Worm (Caenorhabditis elegans) whole organism, L3 larva: Measurements from ENCODE around the gene srh-87.
"Not testable (repeated sequence)": the region's sequence is repeated elsewhere in the genome, so short reads cannot be mapped to it uniquely, and the experiment has no call there.

Source experiments
- R02D3.7 ChIP-seq: fragments of 150-350 bp; optimal IDR thresholded peaks from 2 replicates; lab custom pipeline; 2014; ENCODE audit warnings: missing biosample characterization, missing genetic modification characterization
- ZK546.5 ChIP-seq: sonication (generic microtip); optimal IDR thresholded peaks from 2 replicates; lab custom pipeline; 2017; ENCODE audit warnings: missing biosample characterization, missing genetic modification characterization
- aly-2 ChIP-seq: fragments of 150-350 bp; optimal IDR thresholded peaks from 2 replicates; lab custom pipeline; 2014; ENCODE audit warnings: missing biosample characterization, missing genetic modification characterization
- ama-1 ChIP-seq: fragments of 150-350 bp; optimal IDR thresholded peaks from 2 replicates; lab custom pipeline; 2018
- ceh-16 ChIP-seq: sonication (generic microtip); optimal IDR thresholded peaks from 2 replicates; lab custom pipeline; 2017; ENCODE audit warnings: missing biosample characterization, missing genetic modification characterization
- ceh-28 ChIP-seq: fragments of 150-350 bp; optimal IDR thresholded peaks from 2 replicates; lab custom pipeline; 2014; ENCODE audit warnings: missing biosample characterization, missing genetic modification reagents, missing genetic modification characterization
- ceh-82 ChIP-seq: fragments of 150-350 bp; optimal IDR thresholded peaks from 2 replicates; lab custom pipeline; 2014; ENCODE audit warnings: missing biosample characterization, missing genetic modification characterization
- ceh-9 ChIP-seq: sonication (generic microtip); optimal IDR thresholded peaks from 2 replicates; lab custom pipeline; 2018; ENCODE audit warnings: missing biosample characterization, missing genetic modification characterization
- daf-12 ChIP-seq: fragments of 150-350 bp; optimal IDR thresholded peaks from 2 replicates; lab custom pipeline; 2014; ENCODE audit warnings: missing biosample characterization, missing genetic modification reagents, missing genetic modification characterization
- egl-27 ChIP-seq: sonication (generic microtip); optimal IDR thresholded peaks from 4 replicates; lab custom pipeline; 2017; ENCODE audit warnings: missing biosample characterization, missing genetic modification reagents, missing genetic modification characterization
- egl-5 ChIP-seq: fragments of 150-350 bp; optimal IDR thresholded peaks from 2 replicates; lab custom pipeline; 2017; ENCODE audit warnings: missing biosample characterization, missing genetic modification reagents, missing genetic modification characterization, inconsistent platforms
- elt-1 ChIP-seq: fragments of 150-350 bp; optimal IDR thresholded peaks from 2 replicates; lab custom pipeline; 2014; ENCODE audit warnings: missing biosample characterization, missing genetic modification characterization
- elt-2 ChIP-seq: sonication (generic microtip); optimal IDR thresholded peaks from 2 replicates; lab custom pipeline; 2016; ENCODE audit warnings: missing genetic modification reagents, mild to moderate bottlenecking, missing genetic modification characterization, missing compliant biosample characterization
- elt-3 ChIP-seq, 3 experiments: fragments of 150-350 bp in 1 of 3; sonication (generic microtip) in 2 of 3; optimal IDR thresholded peaks; 2 replicates in 2 of 3; 4 replicates in 1 of 3; lab custom pipeline; 2014 to 2017; ENCODE audit warnings: missing biosample characterization in 3 of 3, missing genetic modification characterization in 3 of 3
- fkh-10 ChIP-seq: sonication (generic microtip); optimal IDR thresholded peaks from 2 replicates; lab custom pipeline; 2017; ENCODE audit warnings: missing biosample characterization, missing genetic modification reagents, missing genetic modification characterization
- hmg-11 ChIP-seq: sonication (generic microtip); optimal IDR thresholded peaks from 2 replicates; lab custom pipeline; 2016; ENCODE audit warnings: missing genetic modification characterization, missing compliant biosample characterization
- jun-1 ChIP-seq: fragments of 150-350 bp; optimal IDR thresholded peaks from 2 replicates; lab custom pipeline; 2014; ENCODE audit warnings: missing biosample characterization, missing genetic modification reagents, missing genetic modification characterization
- lin-15B ChIP-seq: fragments of 150-350 bp; optimal IDR thresholded peaks from 2 replicates; lab custom pipeline; 2014; ENCODE audit warnings: missing biosample characterization, missing genetic modification characterization
- lin-39 ChIP-seq: fragments of 150-350 bp; optimal IDR thresholded peaks from 2 replicates; lab custom pipeline; 2018; ENCODE audit warnings: missing biosample characterization, missing genetic modification reagents, missing genetic modification characterization
- lsy-12 ChIP-seq: sonication (generic microtip); optimal IDR thresholded peaks from 2 replicates; lab custom pipeline; 2016; ENCODE audit warnings: mild to moderate bottlenecking, missing genetic modification characterization, missing compliant biosample characterization
- nfya-1 ChIP-seq: sonication (generic microtip); optimal IDR thresholded peaks from 2 replicates; lab custom pipeline; 2017; ENCODE audit warnings: missing genetic modification characterization, mild to moderate bottlenecking, missing compliant biosample characterization, antibody characterized with exemption, moderate library complexity; ENCODE audit not compliant: insufficient read depth
- nhr-11 ChIP-seq: fragments of 150-350 bp; optimal IDR thresholded peaks from 2 replicates; lab custom pipeline; 2014; ENCODE audit warnings: missing biosample characterization, missing genetic modification characterization
- nhr-23 ChIP-seq: fragments of 150-350 bp; optimal IDR thresholded peaks from 2 replicates; lab custom pipeline; 2014; ENCODE audit warnings: missing biosample characterization, missing genetic modification reagents, missing genetic modification characterization
- nhr-28 ChIP-seq: fragments of 150-350 bp; optimal IDR thresholded peaks from 2 replicates; lab custom pipeline; 2014; ENCODE audit warnings: missing biosample characterization, missing genetic modification characterization
- nhr-67 ChIP-seq: fragments of 150-350 bp; optimal IDR thresholded peaks from 2 replicates; lab custom pipeline; 2014; ENCODE audit warnings: missing biosample characterization, missing genetic modification characterization
- nhr-76 ChIP-seq: fragments of 150-350 bp; sonication (generic microtip); optimal IDR thresholded peaks from 5 replicates; lab custom pipeline; 2014; ENCODE audit warnings: missing biosample characterization, missing genetic modification characterization
- nhr-77 ChIP-seq: fragments of 150-350 bp; optimal IDR thresholded peaks from 2 replicates; lab custom pipeline; 2014; ENCODE audit warnings: missing biosample characterization, missing genetic modification characterization
- pha-4 ChIP-seq: fragments of 150-350 bp; optimal IDR thresholded peaks from 2 replicates; lab custom pipeline; 2014; ENCODE audit warnings: missing biosample characterization, missing genetic modification reagents, missing genetic modification characterization
- pqm-1 ChIP-seq: fragments of 150-350 bp; optimal IDR thresholded peaks from 2 replicates; lab custom pipeline; 2017; ENCODE audit warnings: missing biosample characterization, missing genetic modification characterization, inconsistent platforms
- sea-2 ChIP-seq: fragments of 150-350 bp; sonication (generic microtip); optimal IDR thresholded peaks from 4 replicates; lab custom pipeline; 2014; ENCODE audit warnings: missing biosample characterization, missing genetic modification reagents, missing genetic modification characterization
- skn-1 ChIP-seq: fragments of 150-350 bp; optimal IDR thresholded peaks from 2 replicates; lab custom pipeline; 2014; ENCODE audit warnings: missing biosample characterization, missing genetic modification characterization
- snpc-4 ChIP-seq: fragments of 150-350 bp; optimal IDR thresholded peaks from 2 replicates; lab custom pipeline; 2014; ENCODE audit warnings: missing biosample characterization, missing genetic modification characterization
- tbx-2 ChIP-seq: sonication (generic microtip); optimal IDR thresholded peaks from 2 replicates; lab custom pipeline; 2016; ENCODE audit warnings: mild to moderate bottlenecking, missing genetic modification characterization, missing compliant biosample characterization
- unc-39 ChIP-seq: sonication (generic microtip); optimal IDR thresholded peaks from 4 replicates; lab custom pipeline; 2017; ENCODE audit warnings: missing biosample characterization, missing genetic modification characterization
- unc-62 ChIP-seq: fragments of 150-350 bp; sonication (generic microtip); optimal IDR thresholded peaks from 4 replicates; lab custom pipeline; 2014; ENCODE audit warnings: missing biosample characterization, missing genetic modification reagents, missing genetic modification characterization
- zag-1 ChIP-seq: fragments of 150-350 bp; optimal IDR thresholded peaks from 2 replicates; lab custom pipeline; 2014; ENCODE audit warnings: missing biosample characterization, missing genetic modification characterization
- ztf-11 ChIP-seq: fragments of 150-350 bp; optimal IDR thresholded peaks from 2 replicates; lab custom pipeline; 2014; ENCODE audit warnings: missing biosample characterization, missing genetic modification characterization

The srh-87 gene

DNA sequence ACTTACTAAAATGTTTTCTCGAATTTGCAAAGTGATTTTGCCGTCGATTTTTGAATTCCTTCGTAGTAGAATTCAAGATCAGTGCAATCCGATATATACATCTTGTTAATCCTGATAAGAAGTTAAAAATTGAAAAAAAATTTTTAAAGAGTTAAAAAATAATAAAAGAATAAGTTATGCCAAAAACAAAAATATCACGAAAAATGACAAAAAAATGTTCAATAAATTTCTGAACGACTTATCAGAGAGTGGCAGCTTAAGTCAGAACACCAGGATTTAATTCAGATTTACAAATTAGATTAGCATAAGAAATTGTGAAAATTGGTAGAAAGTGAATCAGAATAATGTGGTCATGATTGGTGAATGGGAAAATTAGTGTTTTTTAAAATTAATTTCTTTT is 6.6 kb upstream of the srh-87 start, which contains the start of gene srw-122:
Gene srw-122, minus strand, starts transcription at position 101 of the 400 bp plus-strand sequence.
- TF ChIP-seq elt-3 (tag; optimal IDR thresholded peaks at IDR 0.05; lab: Kevin White, UChicago); pqm-1 (tag; lab: Kevin White, UChicago); ceh-82: not testable (repeated sequence)

DNA sequence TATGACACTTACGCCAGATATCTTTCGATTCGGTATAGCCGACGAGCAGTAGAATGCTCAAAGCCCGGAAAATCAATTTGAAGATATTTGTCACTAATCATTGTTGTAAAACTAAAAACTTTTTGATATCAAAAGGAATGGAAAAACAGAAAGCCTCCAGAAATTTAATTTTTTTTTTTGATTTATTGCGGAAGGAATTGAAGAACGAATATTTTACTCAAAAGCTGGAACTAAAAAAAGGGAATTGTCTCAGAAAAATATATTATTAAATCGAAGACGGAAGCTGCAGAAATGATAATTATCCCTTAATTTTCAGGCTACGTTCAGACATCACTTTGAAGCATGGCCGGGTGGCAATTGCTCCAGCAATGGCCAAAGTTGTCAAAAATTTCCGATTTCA is 1.6 kb downstream of the srh-87 start, which contains the start of gene srw-137:
Gene srw-137, minus strand, starts transcription at position 101 of the 400 bp plus-strand sequence.
- TF ChIP-seq lsy-12 (tag; lab: Kevin White, UChicago) = no peak

DNA sequence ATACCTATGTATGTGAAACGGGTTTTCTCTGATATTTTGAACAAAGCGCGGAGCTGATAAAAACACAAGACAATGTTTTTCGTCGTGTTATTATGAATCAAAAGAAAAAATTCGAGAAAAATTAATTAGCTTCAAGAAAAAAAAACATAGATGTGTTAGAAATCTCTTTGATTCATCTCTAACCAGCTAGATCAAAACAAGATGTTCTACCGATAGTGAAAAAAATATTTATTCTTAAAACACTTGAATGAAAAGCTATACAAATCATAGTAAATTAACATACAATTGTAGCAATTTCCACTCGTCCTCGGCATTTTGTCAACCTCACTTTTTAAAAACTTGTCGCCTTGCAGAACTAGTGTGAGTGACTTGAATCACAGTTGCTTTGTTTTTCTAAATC is 3.3 kb downstream of the srh-87 start:
- TF ChIP-seq nhr-11 (tag; lab: Kevin White, UChicago) (no peak), lin-39 (no peak), egl-27 (no peak), aly-2 (tag; lab: Kevin White, UChicago) (no peak), egl-5 (tag; lab: Kevin White, UChicago) (no peak), elt-1 (tag; lab: Kevin White, UChicago) (no peak), jun-1 (tag; lab: Kevin White, UChicago) (no peak), ceh-28 (no peak), unc-62 (GFP tag; lab: Kevin White, UChicago) (no peak), ceh-9 (tag; lab: Kevin White, UChicago) (no peak)

DNA sequence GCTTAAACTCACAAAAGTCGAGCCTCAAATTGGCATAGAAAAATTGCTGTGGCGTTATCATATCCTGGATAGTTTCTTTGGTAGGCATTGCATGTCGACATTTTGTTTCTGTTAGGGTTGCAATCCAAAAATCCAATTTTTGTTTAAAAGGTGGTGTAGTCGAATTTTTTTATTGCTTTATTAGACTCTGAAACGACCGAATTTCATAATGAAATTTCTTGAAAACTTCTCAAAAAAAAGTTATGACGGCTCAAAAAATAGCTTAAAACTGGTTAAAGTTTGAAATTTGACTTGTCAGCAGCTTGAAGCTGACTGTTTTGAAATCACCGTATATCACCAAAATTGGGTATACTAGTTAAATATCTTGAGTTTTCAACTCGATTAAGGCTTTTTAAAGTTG is 4.1 kb downstream of the srh-87 start, which contains the start of gene srw-143:
Gene srw-143, minus strand, starts transcription at position 101 of the 400 bp plus-strand sequence.
- TF ChIP-seq ceh-9 (tag; lab: Kevin White, UChicago) (no peak), R02D3.7 (no peak), ama-1 (lab: Kevin White, UChicago) (no peak), pha-4 (no peak), sea-2 (no peak), fkh-10 (GFP tag; lab: Kevin White, UChicago) (no peak), lin-15B (no peak), aly-2 (tag; lab: Kevin White, UChicago) (no peak), nhr-11 (tag; lab: Kevin White, UChicago) (no peak), nhr-28 (no peak), lsy-12 (tag; lab: Kevin White, UChicago) (no peak), nhr-23 (tag; lab: Kevin White, UChicago) (no peak), elt-3 (tag; optimal IDR thresholded peaks at IDR 0.05; lab: Kevin White, UChicago) (no peak), nhr-76 (no peak), unc-39 (no peak), snpc-4 (tag; lab: Kevin White, UChicago) (no peak), skn-1 (no peak)

DNA sequence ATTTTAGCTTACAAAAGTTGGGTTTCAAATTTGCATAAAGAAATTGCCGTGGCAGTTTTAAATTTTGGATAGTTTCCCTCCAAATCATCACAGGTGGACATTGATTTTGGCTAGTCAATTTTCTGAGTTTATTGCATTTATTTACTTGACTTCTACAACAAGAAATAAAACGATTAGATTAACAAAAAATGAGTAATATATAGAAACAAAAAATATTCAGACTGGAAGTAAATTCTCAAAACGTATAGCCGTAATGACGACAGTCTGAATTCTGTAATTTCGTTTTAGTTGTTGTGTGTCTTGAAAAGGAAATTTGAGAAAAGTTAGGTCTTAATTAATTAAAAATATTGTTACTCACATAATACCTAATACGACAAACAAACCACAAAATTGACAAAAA is 7.0 kb downstream of the srh-87 start, which contains the start of gene srw-141:
Gene srw-141, minus strand, starts transcription at position 101 of the 400 bp plus-strand sequence.
- TF ChIP-seq ztf-11 = no peak
- TF ChIP-seq pha-4 = no peak
- TF ChIP-seq skn-1 = no peak
- no peak for TF ChIP-seq elt-2 (tag; lab: Kevin White, UChicago)
- no peak for TF ChIP-seq nhr-67 (tag; lab: Kevin White, UChicago)
- TF ChIP-seq nhr-77 (tag; lab: Kevin White, UChicago) = no peak
- TF ChIP-seq lin-39 = no peak
- no peak for TF ChIP-seq sea-2
- no peak for TF ChIP-seq ceh-82

DNA sequence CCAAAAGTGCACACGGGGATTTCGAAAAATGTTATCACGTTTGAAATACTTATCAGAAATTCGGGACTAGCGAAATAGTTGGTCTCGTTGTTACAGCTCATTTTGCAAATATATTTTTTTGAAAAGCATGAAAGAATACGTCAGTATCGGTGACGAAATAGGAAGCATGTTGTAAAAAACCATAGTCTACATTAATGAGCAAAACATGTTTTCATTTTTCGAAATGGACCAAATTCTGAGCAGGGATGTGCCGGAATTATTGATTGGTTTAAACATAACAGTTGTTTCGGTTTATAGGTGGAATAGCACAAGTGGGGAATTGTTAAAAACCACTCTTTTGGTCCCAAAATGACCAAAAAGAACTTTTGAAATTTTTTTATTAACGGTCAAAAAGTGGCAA is 11.4 kb downstream of the srh-87 start, which contains the start of gene srh-247:
Gene srh-247, minus strand, starts transcription at position 101 of the 400 bp plus-strand sequence.
- TF ChIP-seq elt-3 (tag; optimal IDR thresholded peaks at IDR 0.05; lab: Kevin White, UChicago) (no peak), ceh-28 (no peak), hmg-11 (no peak), nhr-67 (tag; lab: Kevin White, UChicago) (no peak), nhr-77 (tag; lab: Kevin White, UChicago) (no peak), nhr-11 (tag; lab: Kevin White, UChicago) (no peak), unc-62 (GFP tag; lab: Kevin White, UChicago) (no peak), lsy-12 (tag; lab: Kevin White, UChicago) (no peak), ceh-9 (tag; lab: Kevin White, UChicago) (no peak), aly-2 (tag; lab: Kevin White, UChicago) (no peak), nfya-1 (tag; lab: Kevin White, UChicago) (no peak), ceh-16 (tag; lab: Kevin White, UChicago) (no peak), daf-12 (no peak), lin-15B (no peak), tbx-2 (tag; lab: Kevin White, UChicago) (no peak), zag-1 (tag; lab: Kevin White, UChicago) (no peak), elt-1 (tag; lab: Kevin White, UChicago) (no peak), ZK546.5 (tag; lab: Kevin White, UChicago) (no peak), ama-1 (lab: Kevin White, UChicago) (no peak), nhr-23 (tag; lab: Kevin White, UChicago) (no peak)
